Fruit fly (Drosophila melanogaster) whole organism, adult: Measurements from ENCODE around the gene CG11710.

Experiments used
- CG11617 ChIP-seq: fragments of 200-800 bp; sonication (Bioruptor generic); optimal IDR thresholded peaks from 2 replicates; lab custom pipeline; 2017; ENCODE audit warnings: mild to moderate bottlenecking, missing biosample characterization, missing genetic modification reagents, missing genetic modification characterization
- CG12768 ChIP-seq: fragments of 200-800 bp; sonication (Bioruptor generic); optimal IDR thresholded peaks from 2 replicates; lab custom pipeline; 2017; ENCODE audit warnings: missing biosample characterization, missing genetic modification characterization, mild to moderate bottlenecking, moderate library complexity, missing genetic modification reagents
- CG14711 ChIP-seq: fragments of 200-800 bp; sonication (Bioruptor generic); optimal IDR thresholded peaks from 2 replicates; lab custom pipeline; 2018; ENCODE audit warnings: missing biosample characterization, mild to moderate bottlenecking, missing genetic modification characterization, moderate library complexity
- CG1620 ChIP-seq: fragments of 200-800 bp; sonication (Bioruptor generic); optimal IDR thresholded peaks from 2 replicates; lab custom pipeline; 2016; ENCODE audit warnings: missing biosample characterization, missing genetic modification characterization
- CG33017 ChIP-seq: fragments of 200-800 bp; sonication (Bioruptor generic); optimal IDR thresholded peaks from 2 replicates; lab custom pipeline; 2018; ENCODE audit warnings: missing biosample characterization, mild to moderate bottlenecking, missing genetic modification characterization, moderate library complexity
- CG5204 ChIP-seq: fragments of 200-800 bp; sonication (Bioruptor generic); optimal IDR thresholded peaks from 2 replicates; lab custom pipeline; 2016; ENCODE audit warnings: missing biosample characterization, missing genetic modification characterization
- CG7045 ChIP-seq: fragments of 200-800 bp; sonication (Bioruptor generic); optimal IDR thresholded peaks from 2 replicates; lab custom pipeline; 2017; ENCODE audit warnings: missing biosample characterization, mild to moderate bottlenecking, missing genetic modification characterization
- CG7101 ChIP-seq: fragments of 200-800 bp; sonication (Bioruptor generic); optimal IDR thresholded peaks from 2 replicates; lab custom pipeline; 2018; ENCODE audit warnings: missing biosample characterization, mild to moderate bottlenecking, missing genetic modification characterization, moderate library complexity
- Clk ChIP-seq: fragments of 200-800 bp; sonication (Bioruptor generic); optimal IDR thresholded peaks from 2 replicates; lab custom pipeline; 2017; ENCODE audit warnings: missing biosample characterization, missing genetic modification characterization
- Crg-1 ChIP-seq: fragments of 200-800 bp; sonication (Bioruptor generic); optimal IDR thresholded peaks from 2 replicates; lab custom pipeline; 2016; ENCODE audit warnings: missing biosample characterization, missing genetic modification characterization
- Hr96 ChIP-seq: fragments of 200-800 bp; sonication (Bioruptor generic); optimal IDR thresholded peaks from 2 replicates; lab custom pipeline; 2016; ENCODE audit warnings: missing biosample characterization, missing genetic modification characterization
- Mnt ChIP-seq: fragments of 200-800 bp; sonication (Bioruptor generic); optimal IDR thresholded peaks from 2 replicates; lab custom pipeline; 2016; ENCODE audit warnings: missing biosample characterization, mild to moderate bottlenecking, missing genetic modification characterization
- bab1 ChIP-seq: fragments of 200-800 bp; sonication (Bioruptor generic); optimal IDR thresholded peaks from 3 replicates; lab custom pipeline; 2019; ENCODE audit warnings: missing biosample characterization, mild to moderate bottlenecking, missing genetic modification characterization, moderate library complexity
- cic ChIP-seq: fragments of 200-800 bp; sonication (Bioruptor generic); optimal IDR thresholded peaks from 2 replicates; lab custom pipeline; 2017; ENCODE audit warnings: missing biosample characterization, mild to moderate bottlenecking, missing genetic modification characterization, moderate library complexity
- cnc ChIP-seq, 2 experiments: fragments of >200 bp; optimal IDR thresholded peaks; 2 replicates each; lab custom pipeline; 2017
- kay ChIP-seq: fragments of 200-800 bp; sonication (Bioruptor generic); peaks from one replicate; lab custom pipeline; 2016; ENCODE audit warnings: missing biosample characterization, missing genetic modification characterization, borderline replicate concordance
- ovo ChIP-seq: fragments of 200-800 bp; sonication (Bioruptor generic); optimal IDR thresholded peaks from 2 replicates; lab custom pipeline; 2016; ENCODE audit warnings: missing biosample characterization, missing genetic modification characterization
- pad ChIP-seq: fragments of 200-800 bp; sonication (Bioruptor generic); optimal IDR thresholded peaks from 3 replicates; lab custom pipeline; 2017; ENCODE audit warnings: missing biosample characterization, missing genetic modification characterization, mild to moderate bottlenecking, moderate library complexity, missing genetic modification reagents
- tj ChIP-seq: fragments of 200-800 bp; sonication (Bioruptor generic); optimal IDR thresholded peaks from 3 replicates; lab custom pipeline; 2017; ENCODE audit warnings: missing biosample characterization, mild to moderate bottlenecking, missing genetic modification characterization, moderate library complexity
- toe ChIP-seq: fragments of 200-800 bp; sonication (Bioruptor generic); optimal IDR thresholded peaks from 2 replicates; lab custom pipeline; 2016; ENCODE audit warnings: missing biosample characterization, missing genetic modification characterization

The CG11710 gene

dm6 chrX:20429482-20430204 is at the start of gene CG11710, which contains the start of gene mal:
CG11710 (minus strand) TSS chrX:20429673.
mal (plus strand) TSS chrX:20429675.
- peak; percentile 90 for TF ChIP-seq bab1
- TF ChIP-seq tj, result peak; percentile 50
- TF ChIP-seq Crg-1 (GFP tag; lab: Kevin White, UChicago), result peak; percentile 24
- peak; percentile 77 for TF ChIP-seq toe (GFP tag; lab: Kevin White, UChicago)
- peak; percentile 82 for TF ChIP-seq CG12768 (GFP tag; lab: Kevin White, UChicago)
- peak; percentile 83 for TF ChIP-seq CG7101
- TF ChIP-seq Hr96, result peak; percentile 81
- peak; percentile 82 for TF ChIP-seq CG11617 (GFP tag; lab: Kevin White, UChicago)
- TF ChIP-seq CG5204 (GFP tag; lab: Kevin White, UChicago), result peak; percentile 79
- no peak for TF ChIP-seq kay
- TF ChIP-seq CG1620 (GFP tag; lab: Kevin White, UChicago), result peak; percentile 83
- TF ChIP-seq CG14711 (tag; lab: Kevin White, UChicago), result peak; percentile 82
- TF ChIP-seq Clk (GFP tag; lab: Kevin White, UChicago), result peak; percentile 53
- TF ChIP-seq CG7045, result peak; percentile 82
- peak; percentile 53 for TF ChIP-seq CG33017 (tag; lab: Kevin White, UChicago)
- TF ChIP-seq cnc (optimal IDR thresholded peaks at IDR 0.05; lab: Kevin White, UChicago), result no peak
- TF ChIP-seq Mnt, result peak; percentile 68
- peak; percentile 39 for TF ChIP-seq cic (GFP tag; lab: Kevin White, UChicago)
- TF ChIP-seq ovo (GFP tag; lab: Kevin White, UChicago), result peak; percentile 56
- peak; percentile 77 for TF ChIP-seq pad (GFP tag; lab: Kevin White, UChicago)

dm6 chrX:20478674-20479073 is 49.2 kb upstream of the CG11710 start:
- TF ChIP-seq kay (no peak), CG33017 (tag; lab: Kevin White, UChicago) (no peak), cic (GFP tag; lab: Kevin White, UChicago) (no peak), CG5204 (GFP tag; lab: Kevin White, UChicago) (no peak), bab1 (no peak), CG7101 (no peak), Clk (GFP tag; lab: Kevin White, UChicago) (no peak), CG1620 (GFP tag; lab: Kevin White, UChicago) (no peak), ovo (GFP tag; lab: Kevin White, UChicago) (no peak), CG14711 (tag; lab: Kevin White, UChicago) (no peak), Crg-1 (GFP tag; lab: Kevin White, UChicago) (no peak), cnc (optimal IDR thresholded peaks at IDR 0.05; lab: Kevin White, UChicago) (no peak), CG7045 (no peak), pad (GFP tag; lab: Kevin White, UChicago) (no peak), Mnt (no peak), CG12768 (GFP tag; lab: Kevin White, UChicago) (no peak), toe (GFP tag; lab: Kevin White, UChicago) (no peak), CG11617 (GFP tag; lab: Kevin White, UChicago) (no peak), tj (no peak), Hr96 (no peak)

dm6 chrX:20470701-20471100 is 41.2 kb upstream of the CG11710 start:
- TF ChIP-seq cnc (optimal IDR thresholded peaks at IDR 0.05; lab: Kevin White, UChicago) (no peak), kay (no peak), CG1620 (GFP tag; lab: Kevin White, UChicago) (no peak), CG5204 (GFP tag; lab: Kevin White, UChicago) (no peak), CG7101 (no peak), Hr96 (no peak), CG14711 (tag; lab: Kevin White, UChicago) (no peak), CG11617 (GFP tag; lab: Kevin White, UChicago) (no peak), CG33017 (tag; lab: Kevin White, UChicago) (no peak), tj (no peak), pad (GFP tag; lab: Kevin White, UChicago) (no peak)

dm6 chrX:20468192-20468591 is 38.7 kb upstream of the CG11710 start:
- peak; percentile 46 for TF ChIP-seq toe (GFP tag; lab: Kevin White, UChicago)
- no peak for TF ChIP-seq Clk (GFP tag; lab: Kevin White, UChicago)
- TF ChIP-seq CG7045, result no peak
- TF ChIP-seq Hr96, result peak; percentile 83
- peak; percentile 10 for TF ChIP-seq CG33017 (tag; lab: Kevin White, UChicago)
- TF ChIP-seq kay, result no peak
- TF ChIP-seq CG12768 (GFP tag; lab: Kevin White, UChicago), result peak; percentile 83
- no peak for TF ChIP-seq CG14711 (tag; lab: Kevin White, UChicago)
- peak; percentile 54 for TF ChIP-seq tj
- TF ChIP-seq Mnt, result peak; percentile 61
- no peak for TF ChIP-seq cnc (optimal IDR thresholded peaks at IDR 0.05; lab: Kevin White, UChicago)
- no peak for TF ChIP-seq Crg-1 (GFP tag; lab: Kevin White, UChicago)
- TF ChIP-seq ovo (GFP tag; lab: Kevin White, UChicago), result peak; percentile 50
- no peak for TF ChIP-seq CG5204 (GFP tag; lab: Kevin White, UChicago)
- no peak for TF ChIP-seq CG1620 (GFP tag; lab: Kevin White, UChicago)
- peak; percentile 49 for TF ChIP-seq cic (GFP tag; lab: Kevin White, UChicago)
- TF ChIP-seq CG11617 (GFP tag; lab: Kevin White, UChicago), result peak; percentile 40
- TF ChIP-seq bab1, result peak; percentile 28
- TF ChIP-seq pad (GFP tag; lab: Kevin White, UChicago), result peak; percentile 75
- TF ChIP-seq CG7101, result peak; percentile 30

dm6 chrX:20467155-20467554 is 37.7 kb upstream of the CG11710 start, which contains the start of gene GstT3:
GstT3 (plus strand) TSS chrX:20467455.
- TF ChIP-seq cic (GFP tag; lab: Kevin White, UChicago) (no peak), tj (no peak), kay (no peak), Mnt (no peak), CG14711 (tag; lab: Kevin White, UChicago) (no peak), Hr96 (no peak), bab1 (no peak)
